Fruit fly (Drosophila melanogaster) whole organism, embryonic: ENCODE data around the gene Vm26Ac.

Source experiments
- Adf1 ChIP-seq: fragments of 200-800 bp; sonication (Bioruptor generic); IDR thresholded peaks from 2 replicates; pipeline ENCODE4 v1.3.6; 2022; ENCODE audit warnings: missing biosample characterization, missing genetic modification characterization
- Atf6 ChIP-seq: fragments of 200-800 bp; sonication (Bioruptor generic); IDR thresholded peaks from 2 replicates; pipeline ENCODE4 v1.3.6; 2022; ENCODE audit warnings: missing biosample characterization, missing genetic modification characterization
- BtbVII ChIP-seq: fragments of 200-800 bp; sonication (Bioruptor generic); optimal IDR thresholded peaks from 3 replicates; lab custom pipeline; 2017; ENCODE audit warnings: missing biosample characterization, mild to moderate bottlenecking, missing genetic modification characterization
- Bteb2 ChIP-seq: fragments of 200-800 bp; sonication (Bioruptor generic); optimal IDR thresholded peaks from 2 replicates; lab custom pipeline; 2016; ENCODE audit warnings: missing biosample characterization, missing genetic modification characterization
- CG10274 ChIP-seq: fragments of 200-800 bp; sonication (Bioruptor generic); optimal IDR thresholded peaks from 3 replicates; lab custom pipeline; 2017; ENCODE audit warnings: missing biosample characterization, mild to moderate bottlenecking, missing genetic modification characterization
- CG12104 ChIP-seq: fragments of 200-800 bp; sonication (Bioruptor generic); optimal IDR thresholded peaks from 3 replicates; lab custom pipeline; 2016; ENCODE audit warnings: missing biosample characterization, missing genetic modification characterization
- CG15601 ChIP-seq: fragments of 200-800 bp; sonication (Bioruptor generic); optimal IDR thresholded peaks from 3 replicates; lab custom pipeline; 2019; ENCODE audit warnings: missing biosample characterization, mild to moderate bottlenecking, missing genetic modification characterization, moderate library complexity
- CG18476 ChIP-seq: fragments of 200-800 bp; sonication (Bioruptor generic); optimal IDR thresholded peaks from 2 replicates; lab custom pipeline; 2016; ENCODE audit warnings: missing biosample characterization, mild to moderate bottlenecking, missing genetic modification characterization
- CG2116 ChIP-seq: fragments of 200-800 bp; sonication (Bioruptor generic); optimal IDR thresholded peaks from 3 replicates; lab custom pipeline; 2018; ENCODE audit warnings: missing biosample characterization, mild to moderate bottlenecking, missing genetic modification characterization
- CG30431 ChIP-seq: fragments of 200-800 bp; sonication (Bioruptor generic); optimal IDR thresholded peaks from 2 replicates; lab custom pipeline; 2017; ENCODE audit warnings: missing biosample characterization, missing genetic modification characterization
- CG33557 ChIP-seq: fragments of 200-800 bp; sonication (Bioruptor generic); optimal IDR thresholded peaks from 2 replicates; lab custom pipeline; 2019; ENCODE audit warnings: missing biosample characterization, mild to moderate bottlenecking, missing genetic modification characterization, moderate library complexity
- CG4282 ChIP-seq: fragments of 200-800 bp; sonication (Bioruptor generic); optimal IDR thresholded peaks from 2 replicates; lab custom pipeline; 2016; ENCODE audit warnings: missing biosample characterization, missing genetic modification characterization
- CG6254 ChIP-seq: fragments of 200-800 bp; sonication (Bioruptor generic); optimal IDR thresholded peaks from 3 replicates; lab custom pipeline; 2017; ENCODE audit warnings: mild to moderate bottlenecking, missing biosample characterization, missing genetic modification reagents, missing genetic modification characterization
- CG6791 ChIP-seq: fragments of 200-800 bp; sonication (Bioruptor generic); IDR thresholded peaks from 3 replicates; pipeline ENCODE4 v1.3.6; 2022; ENCODE audit warnings: missing biosample characterization, missing genetic modification characterization; ENCODE audit not compliant: partially characterized antibody
- CG6854 ChIP-seq: fragments of 200-800 bp; sonication (Bioruptor generic); optimal IDR thresholded peaks from 3 replicates; lab custom pipeline; 2017; ENCODE audit warnings: missing biosample characterization, mild to moderate bottlenecking, missing genetic modification characterization
- Dfd ChIP-seq, 2 experiments: fragments of >200 bp; optimal IDR thresholded peaks; 2 replicates each; lab custom pipeline; 2017; ENCODE audit warnings: missing biosample characterization in 2 of 2, missing genetic modification characterization in 2 of 2
- Dip3 ChIP-seq: fragments of 200-800 bp; sonication (Bioruptor generic); optimal IDR thresholded peaks from 3 replicates; lab custom pipeline; 2016; ENCODE audit warnings: missing biosample characterization, missing genetic modification characterization
- Fer1 ChIP-seq: fragments of 200-800 bp; sonication (Bioruptor generic); optimal IDR thresholded peaks from 2 replicates; lab custom pipeline; 2017; ENCODE audit warnings: missing biosample characterization, mild to moderate bottlenecking, missing genetic modification characterization
- HLH54F ChIP-seq: fragments of 200-800 bp; sonication (Bioruptor generic); optimal IDR thresholded peaks from 3 replicates; lab custom pipeline; 2016; ENCODE audit warnings: missing biosample characterization, missing genetic modification characterization
- Hmr ChIP-seq: fragments of 200-800 bp; sonication (Bioruptor generic); optimal IDR thresholded peaks from 3 replicates; lab custom pipeline; 2017; ENCODE audit warnings: mild to moderate bottlenecking, missing biosample characterization, missing genetic modification reagents, missing genetic modification characterization
- Hr78 ChIP-seq, 2 experiments: fragments of 200-800 bp in 1 of 2; fragments of >200 bp in 1 of 2; sonication (Bioruptor generic) in 1 of 2; optimal IDR thresholded peaks; 2 replicates each; lab custom pipeline; 2017 to 2019; ENCODE audit warnings: missing biosample characterization in 2 of 2, missing genetic modification characterization in 2 of 2, mild to moderate bottlenecking in 1 of 2, moderate library complexity in 1 of 2
- Jarid2 ChIP-seq: fragments of 200-800 bp; sonication (Bioruptor generic); optimal IDR thresholded peaks from 3 replicates; lab custom pipeline; 2017; ENCODE audit warnings: mild to moderate bottlenecking, missing biosample characterization, missing genetic modification reagents, missing genetic modification characterization
- Lpt ChIP-seq: fragments of >200 bp; optimal IDR thresholded peaks from 2 replicates; lab custom pipeline; 2018; ENCODE audit warnings: missing biosample characterization, missing genetic modification characterization
- NFAT ChIP-seq: fragments of 200-800 bp; sonication (Bioruptor generic); IDR thresholded peaks from 2 replicates; pipeline ENCODE4 v1.3.6; 2022; ENCODE audit warnings: missing biosample characterization, missing genetic modification characterization
- NK7.1 ChIP-seq: fragments of 200-800 bp; sonication (Bioruptor generic); optimal IDR thresholded peaks from 3 replicates; lab custom pipeline; 2016; ENCODE audit warnings: missing biosample characterization, missing genetic modification characterization
- Neu2 ChIP-seq: fragments of 200-800 bp; sonication (Bioruptor generic); optimal IDR thresholded peaks from 3 replicates; lab custom pipeline; 2016; ENCODE audit warnings: missing biosample characterization, missing genetic modification characterization, borderline replicate concordance
- PHDP ChIP-seq: fragments of 200-800 bp; sonication (Bioruptor generic); optimal IDR thresholded peaks from 3 replicates; lab custom pipeline; 2018; ENCODE audit warnings: missing biosample characterization, mild to moderate bottlenecking, missing genetic modification characterization, moderate library complexity
- Sry-β ChIP-seq: fragments of 200-800 bp; sonication (Bioruptor generic); optimal IDR thresholded peaks from 2 replicates; lab custom pipeline; 2018; ENCODE audit warnings: missing biosample characterization, mild to moderate bottlenecking, missing genetic modification characterization, moderate library complexity
- TFAM ChIP-seq: fragments of 200-800 bp; sonication (Bioruptor generic); optimal IDR thresholded peaks from 2 replicates; lab custom pipeline; 2017; ENCODE audit warnings: missing biosample characterization, missing genetic modification characterization, inconsistent platforms
- al ChIP-seq: fragments of 200-800 bp; sonication (Bioruptor generic); IDR thresholded peaks from 2 replicates; pipeline ENCODE4 v1.3.6; 2022; ENCODE audit warnings: missing biosample characterization, missing genetic modification characterization
- aop ChIP-seq: fragments of 200-800 bp; sonication (Bioruptor generic); IDR thresholded peaks from 2 replicates; pipeline ENCODE4 v1.3.6; 2022; ENCODE audit warnings: missing biosample characterization, missing genetic modification characterization
- ara ChIP-seq: fragments of 200-800 bp; sonication (Bioruptor generic); IDR thresholded peaks from 2 replicates; pipeline ENCODE4 v1.3.6; 2022; ENCODE audit warnings: missing biosample characterization, missing genetic modification characterization
- ash1 ChIP-seq: fragments of 200-800 bp; sonication (Bioruptor generic); optimal IDR thresholded peaks from 2 replicates; lab custom pipeline; 2018; ENCODE audit warnings: missing biosample characterization, mild to moderate bottlenecking, missing genetic modification characterization
- ato ChIP-seq: fragments of 200-800 bp; sonication (Bioruptor generic); IDR thresholded peaks from 2 replicates; pipeline ENCODE4 v1.3.6; 2022; ENCODE audit warnings: missing biosample characterization, missing genetic modification characterization; ENCODE audit not compliant: partially characterized antibody
- bab2 ChIP-seq: fragments of 200-800 bp; sonication (Bioruptor generic); optimal IDR thresholded peaks from 2 replicates; lab custom pipeline; 2016; ENCODE audit warnings: missing biosample characterization, missing genetic modification characterization
- cad ChIP-seq: fragments of >200 bp; optimal IDR thresholded peaks from 2 replicates; lab custom pipeline; 2017; ENCODE audit warnings: missing biosample characterization, missing genetic modification characterization
- chif ChIP-seq, 2 experiments: fragments of 200-800 bp; sonication (Bioruptor generic); optimal IDR thresholded peaks; 3 replicates each; lab custom pipeline; 2016; ENCODE audit warnings: missing biosample characterization in 2 of 2, missing genetic modification characterization in 2 of 2
- croc ChIP-seq: fragments of 200-800 bp; sonication (Bioruptor generic); conservative IDR thresholded peaks from 3 replicates; pipeline ENCODE4 v1.3.6; 2022; ENCODE audit warnings: missing biosample characterization, missing genetic modification characterization
- disco-r ChIP-seq: fragments of 200-800 bp; sonication (Bioruptor generic); optimal IDR thresholded peaks from 2 replicates; lab custom pipeline; 2016; ENCODE audit warnings: missing biosample characterization, missing genetic modification characterization
- lilli ChIP-seq: fragments of 200-800 bp; sonication (Bioruptor generic); optimal IDR thresholded peaks from 3 replicates; lab custom pipeline; 2016; ENCODE audit warnings: missing biosample characterization, missing genetic modification characterization
- lola ChIP-seq, 3 experiments: fragments of >200 bp in 2 of 3; fragments of 200-800 bp in 1 of 3; sonication (Bioruptor generic) in 1 of 3; optimal IDR thresholded peaks; 2 replicates each; lab custom pipeline; 2017 to 2019; ENCODE audit warnings: missing biosample characterization in 3 of 3, missing genetic modification characterization in 3 of 3, mild to moderate bottlenecking in 1 of 3, moderate library complexity in 1 of 3
- lov ChIP-seq, 2 experiments: fragments of 200-800 bp in 1 of 2; fragments of >200 bp in 1 of 2; sonication (Bioruptor generic) in 1 of 2; IDR thresholded peaks in 1 of 2; optimal IDR thresholded peaks in 1 of 2; 2 replicates in 1 of 2; 3 replicates in 1 of 2; pipeline versions ENCODE4 v1.3.6 to Lab custom; 2017 to 2022; ENCODE audit warnings: missing biosample characterization in 1 of 2, missing genetic modification characterization in 1 of 2
- peb ChIP-seq: fragments of 200-800 bp; sonication (Bioruptor generic); IDR thresholded peaks from 2 replicates; pipeline ENCODE4 v1.3.6; 2022; ENCODE audit warnings: missing biosample characterization, missing genetic modification characterization
- pho ChIP-seq: fragments of 200-800 bp; sonication (Bioruptor generic); optimal IDR thresholded peaks from 2 replicates; lab custom pipeline; 2016; ENCODE audit warnings: missing biosample characterization, missing genetic modification characterization
- run ChIP-seq: fragments of 200-800 bp; sonication (Bioruptor generic); optimal IDR thresholded peaks from 3 replicates; lab custom pipeline; 2018; ENCODE audit warnings: missing biosample characterization, mild to moderate bottlenecking, missing genetic modification characterization
- shn ChIP-seq: fragments of 200-800 bp; sonication (Bioruptor generic); optimal IDR thresholded peaks from 3 replicates; lab custom pipeline; 2016; ENCODE audit warnings: missing biosample characterization, missing genetic modification characterization
- slbo ChIP-seq: fragments of 200-800 bp; sonication (Bioruptor generic); IDR thresholded peaks from 2 replicates; pipeline ENCODE4 v1.3.6; 2022; ENCODE audit warnings: missing biosample characterization, missing genetic modification characterization
- stwl ChIP-seq: fragments of 200-800 bp; sonication (Bioruptor generic); optimal IDR thresholded peaks from 3 replicates; lab custom pipeline; 2018; ENCODE audit warnings: missing biosample characterization, mild to moderate bottlenecking, missing genetic modification characterization, moderate library complexity
- trh ChIP-seq: fragments of 200-800 bp; sonication (Bioruptor generic); optimal IDR thresholded peaks from 2 replicates; lab custom pipeline; 2016; ENCODE audit warnings: missing biosample characterization, missing genetic modification characterization
- tup ChIP-seq: fragments of 200-800 bp; sonication (Bioruptor generic); optimal IDR thresholded peaks from 2 replicates; lab custom pipeline; 2016; ENCODE audit warnings: missing biosample characterization, mild to moderate bottlenecking, missing genetic modification characterization, moderate library complexity

Vm26Ac gene

dm6 chr2L:5999247-5999646 lies 40.8 kb upstream of the Vm26Ac start, which contains the start of gene Kdm5 (continued):
- TF ChIP-seq HLH54F (peak; percentile 17), CG6254 (GFP tag; lab: Kevin White, UChicago) (no peak), al (GFP tag; lab: Robert Waterston, UW) (no peak), Bteb2 (GFP tag; lab: Kevin White, UChicago) (no peak), ara (GFP tag; lab: Robert Waterston, UW) (peak; percentile 47; the same call in 1 of the 2 replicates), chif (GFP tag; optimal IDR thresholded peaks at IDR 0.05; lab: Kevin White, UChicago) (no peak), CG33557 (GFP tag; lab: Kevin White, UChicago) (no peak), croc (GFP tag; lab: Robert Waterston, UW) (no peak; the same call in 2 of the 3 replicates), CG6791 (GFP tag; lab: Robert Waterston, UW) (peak; percentile 55), TFAM (GFP tag; lab: Kevin White, UChicago) (no peak), Dfd (GFP tag; optimal IDR thresholded peaks at IDR 0.05; lab: Kevin White, UChicago) (no peak), CG10274 (GFP tag; lab: Kevin White, UChicago) (peak; percentile 65), tup (GFP tag; lab: Kevin White, UChicago) (no peak), Adf1 (GFP tag; lab: Robert Waterston, UW) (0 out of 2 replicates have a peak, but pooled peaks have one; percentile 27), Sry-β (GFP tag; lab: Kevin White, UChicago) (no peak), ato (GFP tag; lab: Robert Waterston, UW) (0 out of 2 replicates have a peak, but pooled peaks have one; percentile 51), pho (peak; percentile 42), disco-r (GFP tag; lab: Kevin White, UChicago) (no peak), stwl (tag; lab: Kevin White, UChicago) (peak; percentile 71), lov (optimal IDR thresholded peaks at IDR 0.05; lab: Kevin White, UChicago) (no peak), lov (GFP tag; IDR thresholded peaks at IDR 0.05; lab: Robert Waterston, UW) (no peak), CG15601 (tag; lab: Kevin White, UChicago) (peak; percentile 1), peb (GFP tag; lab: Robert Waterston, UW) (no peak), slbo (GFP tag; lab: Robert Waterston, UW) (peak; percentile 58), Hmr (peak; percentile 54), CG6854 (GFP tag; lab: Kevin White, UChicago) (no peak), Atf6 (peak; percentile 57), NK7.1 (GFP tag; lab: Kevin White, UChicago) (no peak), Dip3 (GFP tag; lab: Kevin White, UChicago) (peak; percentile 44), lola (GFP tag; optimal IDR thresholded peaks at IDR 0.05; lab: Kevin White, UChicago) (no peak), CG18476 (GFP tag; lab: Kevin White, UChicago) (no peak), NFAT (peak; percentile 56), Hr78 (GFP tag; optimal IDR thresholded peaks at IDR 0.05; lab: Kevin White, UChicago) (peak in 1 of 2 experiments; percentile 80), cad (GFP tag; lab: Kevin White, UChicago) (no peak), lilli (peak; percentile 13), ash1 (GFP tag; lab: Kevin White, UChicago) (no peak), CG12104 (no peak), aop (GFP tag; lab: Robert Waterston, UW) (no peak), shn (GFP tag; lab: Kevin White, UChicago) (peak; percentile 45), CG2116 (GFP tag; lab: Kevin White, UChicago) (peak; percentile 26), Jarid2 (GFP tag; lab: Kevin White, UChicago) (peak; percentile 42), CG30431 (GFP tag; lab: Kevin White, UChicago) (no peak), PHDP (tag; lab: Kevin White, UChicago) (peak; percentile 8), run (tag; lab: Kevin White, UChicago) (no peak), Fer1 (GFP tag; lab: Kevin White, UChicago) (peak; percentile 48), trh (GFP tag; lab: Kevin White, UChicago) (no peak), BtbVII (GFP tag; lab: Kevin White, UChicago) (no peak), CG4282 (no peak), Lpt (no peak), bab2 (GFP tag; lab: Kevin White, UChicago) (no peak), Neu2 (GFP tag; lab: Kevin White, UChicago) (no peak)
